Fruit fly (Drosophila melanogaster): Measurements from ENCODE around the gene CG15317.

dm6 chrX:9578014-9578413 lies 21.7 kb upstream of the CG15317 start:
- TF ChIP-seq Dll (optimal IDR thresholded peaks at IDR 0.05), result no peak
- no peak for TF ChIP-seq usp (GFP tag; optimal IDR thresholded peaks at IDR 0.05)
- TF ChIP-seq CG8478 (optimal IDR thresholded peaks at IDR 0.05), result no peak
- TF ChIP-seq EcR (GFP tag; optimal IDR thresholded peaks at IDR 0.05), result no peak
- TF ChIP-seq pan (optimal IDR thresholded peaks at IDR 0.05), result no peak
- TF ChIP-seq psq (optimal IDR thresholded peaks at IDR 0.05), result no peak
